Fruit fly (Drosophila melanogaster) whole organism, embryonic: ENCODE measurements around the gene kibra.

Experiments
- Atf6 ChIP-seq: fragments of 200-800 bp; sonication (Bioruptor generic); IDR thresholded peaks from 2 replicates; pipeline ENCODE4 v1.3.6; 2022; ENCODE audit warnings: missing biosample characterization, missing genetic modification characterization
- CG10321 ChIP-seq: fragments of 200-800 bp; sonication (Bioruptor generic); IDR thresholded peaks from 2 replicates; pipeline ENCODE4 v1.3.6; 2022; ENCODE audit warnings: missing biosample characterization, missing genetic modification characterization
- CG10462 ChIP-seq: fragments of 200-800 bp; sonication (Bioruptor generic); optimal IDR thresholded peaks from 2 replicates; lab custom pipeline; 2016; ENCODE audit warnings: missing biosample characterization, missing genetic modification characterization
- CG12769 ChIP-seq: fragments of 200-800 bp; sonication (Bioruptor generic); optimal IDR thresholded peaks from 2 replicates; lab custom pipeline; 2019; ENCODE audit warnings: missing biosample characterization, mild to moderate bottlenecking, missing genetic modification characterization, moderate library complexity
- CG1603 ChIP-seq: fragments of 200-800 bp; sonication (Bioruptor generic); optimal IDR thresholded peaks from 2 replicates; lab custom pipeline; 2019; ENCODE audit warnings: missing biosample characterization, mild to moderate bottlenecking, missing genetic modification characterization, moderate library complexity
- CG17912 ChIP-seq: fragments of 200-800 bp; sonication (Bioruptor generic); optimal IDR thresholded peaks from 2 replicates; lab custom pipeline; 2018; ENCODE audit warnings: missing biosample characterization, mild to moderate bottlenecking, missing genetic modification characterization
- CG18599 ChIP-seq: fragments of 200-800 bp; sonication (Bioruptor generic); optimal IDR thresholded peaks from 3 replicates; lab custom pipeline; 2017; ENCODE audit warnings: missing biosample characterization, missing genetic modification characterization, mild to moderate bottlenecking, moderate library complexity, missing genetic modification reagents
- CG3847 ChIP-seq: fragments of 200-800 bp; sonication (Bioruptor generic); IDR thresholded peaks from 2 replicates; pipeline ENCODE4 v1.3.6; 2022; ENCODE audit warnings: missing biosample characterization, missing genetic modification characterization
- CG3995 ChIP-seq: fragments of 200-800 bp; sonication (Bioruptor generic); optimal IDR thresholded peaks from 3 replicates; lab custom pipeline; 2016; ENCODE audit warnings: missing biosample characterization, missing genetic modification characterization
- CG4820 ChIP-seq: fragments of 200-800 bp; sonication (Bioruptor generic); optimal IDR thresholded peaks from 3 replicates; lab custom pipeline; 2016; ENCODE audit warnings: missing biosample characterization, missing genetic modification characterization
- CG6254 ChIP-seq: fragments of 200-800 bp; sonication (Bioruptor generic); optimal IDR thresholded peaks from 3 replicates; lab custom pipeline; 2017; ENCODE audit warnings: mild to moderate bottlenecking, missing biosample characterization, missing genetic modification reagents, missing genetic modification characterization
- CG6689 ChIP-seq: fragments of 200-800 bp; sonication (Bioruptor generic); IDR thresholded peaks from 2 replicates; pipeline ENCODE4 v1.3.6; 2022; ENCODE audit warnings: missing biosample characterization, missing genetic modification characterization
- CG6791 ChIP-seq: fragments of 200-800 bp; sonication (Bioruptor generic); IDR thresholded peaks from 3 replicates; pipeline ENCODE4 v1.3.6; 2022; ENCODE audit warnings: missing biosample characterization, missing genetic modification characterization; ENCODE audit not compliant: partially characterized antibody
- CG7745 ChIP-seq: fragments of 200-800 bp; sonication (Bioruptor generic); optimal IDR thresholded peaks from 2 replicates; lab custom pipeline; 2018; ENCODE audit warnings: missing biosample characterization, mild to moderate bottlenecking, missing genetic modification characterization, moderate library complexity
- CG8089 ChIP-seq: fragments of 200-800 bp; sonication (Bioruptor generic); optimal IDR thresholded peaks from 3 replicates; lab custom pipeline; 2016; ENCODE audit warnings: missing biosample characterization, missing genetic modification characterization
- CG9437 ChIP-seq: fragments of 200-800 bp; sonication (Bioruptor generic); optimal IDR thresholded peaks from 2 replicates; lab custom pipeline; 2018; ENCODE audit warnings: missing biosample characterization, mild to moderate bottlenecking, missing genetic modification characterization
- CG9727 ChIP-seq: fragments of 200-800 bp; sonication (Bioruptor generic); optimal IDR thresholded peaks from 3 replicates; lab custom pipeline; 2017; ENCODE audit warnings: missing biosample characterization, mild to moderate bottlenecking, missing genetic modification characterization
- CG9797 ChIP-seq: fragments of 200-800 bp; sonication (Bioruptor generic); optimal IDR thresholded peaks from 3 replicates; lab custom pipeline; 2018; ENCODE audit warnings: missing biosample characterization, mild to moderate bottlenecking, missing genetic modification characterization
- CoRest ChIP-seq: fragments of 200-800 bp; sonication (Bioruptor generic); optimal IDR thresholded peaks from 3 replicates; lab custom pipeline; 2018; ENCODE audit warnings: missing biosample characterization, mild to moderate bottlenecking, missing genetic modification characterization, moderate library complexity
- Dll ChIP-seq: fragments of 200-800 bp; sonication (Bioruptor generic); IDR thresholded peaks from 4 replicates; pipeline ENCODE4 v1.3.6; 2022; ENCODE audit warnings: missing biosample characterization, missing genetic modification characterization; ENCODE audit not compliant: partially characterized antibody
- Ets97D ChIP-seq: fragments of 200-800 bp; sonication (Bioruptor generic); optimal IDR thresholded peaks from 3 replicates; lab custom pipeline; 2016; ENCODE audit warnings: missing biosample characterization, missing genetic modification characterization
- Gsc ChIP-seq: fragments of 200-800 bp; sonication (Bioruptor generic); IDR thresholded peaks from 2 replicates; pipeline ENCODE4 v1.3.6; 2022; ENCODE audit warnings: missing biosample characterization, missing genetic modification characterization
- HmgD ChIP-seq: fragments of 200-800 bp; sonication (Bioruptor generic); optimal IDR thresholded peaks from 3 replicates; lab custom pipeline; 2016; ENCODE audit warnings: missing biosample characterization, missing genetic modification characterization
- Lhr ChIP-seq: fragments of 200-800 bp; sonication (Bioruptor generic); optimal IDR thresholded peaks from 3 replicates; lab custom pipeline; 2017; ENCODE audit warnings: mild to moderate bottlenecking, missing biosample characterization, missing genetic modification reagents, missing genetic modification characterization
- NK7.1 ChIP-seq: fragments of 200-800 bp; sonication (Bioruptor generic); optimal IDR thresholded peaks from 3 replicates; lab custom pipeline; 2016; ENCODE audit warnings: missing biosample characterization, missing genetic modification characterization
- Neu2 ChIP-seq: fragments of 200-800 bp; sonication (Bioruptor generic); optimal IDR thresholded peaks from 3 replicates; lab custom pipeline; 2016; ENCODE audit warnings: missing biosample characterization, missing genetic modification characterization, borderline replicate concordance
- Nf-YB ChIP-seq: fragments of 200-800 bp; sonication (Bioruptor generic); optimal IDR thresholded peaks from 3 replicates; lab custom pipeline; 2019; ENCODE audit warnings: missing biosample characterization, mild to moderate bottlenecking, missing genetic modification characterization, moderate library complexity
- Oaz ChIP-seq: fragments of 200-800 bp; sonication (Bioruptor generic); IDR thresholded peaks from 2 replicates; pipeline ENCODE4 v1.3.6; 2022; ENCODE audit warnings: missing biosample characterization, missing genetic modification characterization
- Optix ChIP-seq: fragments of 200-800 bp; sonication (Bioruptor generic); IDR thresholded peaks from 3 replicates; pipeline ENCODE4 v1.3.6; 2022; ENCODE audit warnings: missing biosample characterization, missing genetic modification characterization
- Ravus ChIP-seq: fragments of 200-800 bp; sonication (Bioruptor generic); IDR thresholded peaks from 2 replicates; pipeline ENCODE4 v1.3.6; 2022; ENCODE audit warnings: missing biosample characterization, missing genetic modification characterization
- Rfx ChIP-seq: fragments of 200-800 bp; sonication (Bioruptor generic); IDR thresholded peaks from 2 replicates; pipeline ENCODE4 v1.3.6; 2022; ENCODE audit warnings: missing biosample characterization, missing genetic modification characterization
- Rx ChIP-seq: fragments of 200-800 bp; sonication (Bioruptor generic); IDR thresholded peaks from 2 replicates; pipeline ENCODE4 v1.3.6; 2022; ENCODE audit warnings: missing biosample characterization, missing genetic modification characterization
- Sox100B ChIP-seq: fragments of 200-800 bp; sonication (Bioruptor generic); optimal IDR thresholded peaks from 3 replicates; lab custom pipeline; 2018; ENCODE audit warnings: missing biosample characterization, mild to moderate bottlenecking, missing genetic modification characterization
- al ChIP-seq: fragments of 200-800 bp; sonication (Bioruptor generic); IDR thresholded peaks from 2 replicates; pipeline ENCODE4 v1.3.6; 2022; ENCODE audit warnings: missing biosample characterization, missing genetic modification characterization
- ap ChIP-seq: fragments of 200-800 bp; sonication (Bioruptor generic); IDR thresholded peaks from 2 replicates; pipeline ENCODE4 v1.3.6; 2022; ENCODE audit warnings: missing biosample characterization, missing genetic modification characterization
- cad ChIP-seq: fragments of >200 bp; optimal IDR thresholded peaks from 2 replicates; lab custom pipeline; 2017; ENCODE audit warnings: missing biosample characterization, missing genetic modification characterization
- cg ChIP-seq: fragments of 200-800 bp; sonication (Bioruptor generic); optimal IDR thresholded peaks from 3 replicates; lab custom pipeline; 2019; ENCODE audit warnings: missing biosample characterization, mild to moderate bottlenecking, missing genetic modification characterization, moderate library complexity
- crc ChIP-seq: fragments of 200-800 bp; sonication (Bioruptor generic); optimal IDR thresholded peaks from 2 replicates; lab custom pipeline; 2016; ENCODE audit warnings: missing biosample characterization, missing genetic modification characterization
- exex ChIP-seq: fragments of 200-800 bp; sonication (Bioruptor generic); optimal IDR thresholded peaks from 4 replicates; lab custom pipeline; 2018; ENCODE audit warnings: missing biosample characterization, mild to moderate bottlenecking, missing genetic modification characterization, moderate library complexity
- gcm2 ChIP-seq: fragments of 200-800 bp; sonication (Bioruptor generic); optimal IDR thresholded peaks from 2 replicates; lab custom pipeline; 2016; ENCODE audit warnings: missing biosample characterization, missing genetic modification characterization
- gfzf ChIP-seq: fragments of 200-800 bp; sonication (Bioruptor generic); optimal IDR thresholded peaks from 2 replicates; lab custom pipeline; 2016; ENCODE audit warnings: missing biosample characterization, mild to moderate bottlenecking, missing genetic modification characterization, moderate library complexity
- jumu ChIP-seq: fragments of 200-800 bp; sonication (Bioruptor generic); optimal IDR thresholded peaks from 3 replicates; lab custom pipeline; 2016; ENCODE audit warnings: missing biosample characterization, missing genetic modification characterization
- ken ChIP-seq: fragments of 200-800 bp; sonication (Bioruptor generic); IDR thresholded peaks from 3 replicates; pipeline ENCODE4 v1.3.6; 2022; ENCODE audit warnings: missing biosample characterization, missing genetic modification characterization
- lilli ChIP-seq: fragments of 200-800 bp; sonication (Bioruptor generic); optimal IDR thresholded peaks from 3 replicates; lab custom pipeline; 2016; ENCODE audit warnings: missing biosample characterization, missing genetic modification characterization
- mld ChIP-seq: fragments of 200-800 bp; sonication (Bioruptor generic); IDR thresholded peaks from 3 replicates; pipeline ENCODE4 v1.3.6; 2022; ENCODE audit warnings: missing biosample characterization, missing genetic modification characterization; ENCODE audit not compliant: partially characterized antibody
- nerfin-1 ChIP-seq: fragments of 200-800 bp; sonication (Bioruptor generic); optimal IDR thresholded peaks from 3 replicates; lab custom pipeline; 2019; ENCODE audit warnings: missing biosample characterization, mild to moderate bottlenecking, missing genetic modification characterization, moderate library complexity
- pita ChIP-seq: fragments of 200-800 bp; sonication (Bioruptor generic); optimal IDR thresholded peaks from 2 replicates; lab custom pipeline; 2017; ENCODE audit warnings: missing biosample characterization, mild to moderate bottlenecking, missing genetic modification characterization
- sd ChIP-seq: fragments of 200-800 bp; sonication (Bioruptor generic); optimal IDR thresholded peaks from 3 replicates; lab custom pipeline; 2018; ENCODE audit warnings: missing biosample characterization, mild to moderate bottlenecking, missing genetic modification characterization, moderate library complexity
- slou ChIP-seq: fragments of 200-800 bp; sonication (Bioruptor generic); optimal IDR thresholded peaks from 3 replicates; lab custom pipeline; 2016; ENCODE audit warnings: missing biosample characterization, missing genetic modification characterization
- so ChIP-seq: fragments of 200-800 bp; sonication (Bioruptor generic); IDR thresholded peaks from 3 replicates; pipeline ENCODE4 v1.3.6; 2022; ENCODE audit warnings: missing biosample characterization, missing genetic modification characterization
- stc ChIP-seq: fragments of 200-800 bp; sonication (Bioruptor generic); IDR thresholded peaks from 2 replicates; pipeline ENCODE4 v1.3.6; 2022; ENCODE audit warnings: missing biosample characterization, missing genetic modification characterization
- tio ChIP-seq: fragments of 200-800 bp; sonication (Bioruptor generic); optimal IDR thresholded peaks from 2 replicates; lab custom pipeline; 2017; ENCODE audit warnings: missing biosample characterization, missing genetic modification characterization, inconsistent platforms

Gene kibra

DNA sequence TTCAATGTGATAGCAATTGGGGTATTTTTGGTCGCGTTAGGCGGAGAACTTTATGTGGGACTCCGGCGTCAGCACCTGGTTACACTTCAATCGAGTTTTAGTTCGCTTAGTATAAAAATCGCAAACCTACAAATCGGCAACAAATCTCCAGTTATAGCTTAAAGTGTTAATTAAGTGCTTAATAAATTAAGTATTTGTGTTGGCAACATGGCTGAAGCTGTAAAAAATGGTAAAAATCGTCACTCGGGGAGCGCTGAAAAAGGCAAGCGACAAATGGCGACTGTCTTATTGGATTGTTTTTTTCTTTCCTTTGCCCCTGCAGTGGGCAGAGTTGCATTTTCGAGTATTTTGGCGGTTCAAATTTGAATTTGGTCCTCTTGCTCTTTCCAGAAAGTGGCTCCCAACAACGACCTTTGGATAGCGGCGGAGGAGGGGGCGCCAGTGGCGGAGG, 64.7 kb downstream of the kibra start, which contains the start of gene Hexim (continued):
- TF ChIP-seq Rx (GFP tag; lab: Robert Waterston, UW) (no peak), mld (no peak), Neu2 (no peak), CG12769 (tag; lab: Kevin White, UChicago) (no peak), cad (GFP tag; lab: Kevin White, UChicago) (no peak), CG6689 (no peak), Optix (GFP tag; lab: Robert Waterston, UW) (no peak), stc (GFP tag; lab: Robert Waterston, UW) (no peak), Gsc (GFP tag; lab: Robert Waterston, UW) (no peak), CG10462 (GFP tag; lab: Kevin White, UChicago) (no peak), Ravus (no peak), Oaz (GFP tag; lab: Robert Waterston, UW) (no peak), Ets97D (GFP tag; lab: Kevin White, UChicago) (peak; percentile 83), ap (GFP tag; lab: Robert Waterston, UW) (no peak), CG10321 (GFP tag; lab: Robert Waterston, UW) (no peak), CG3995 (GFP tag; lab: Kevin White, UChicago) (no peak), sd (tag; lab: Kevin White, UChicago) (no peak), ken (GFP tag; lab: Robert Waterston, UW) (no peak), Nf-YB (GFP tag; lab: Kevin White, UChicago) (peak; percentile 32), crc (GFP tag; lab: Kevin White, UChicago) (no peak), CG17912 (no peak), lilli (GFP tag; lab: Kevin White, UChicago) (no peak), so (no peak), CG9437 (GFP tag; lab: Kevin White, UChicago) (no peak), NK7.1 (GFP tag; lab: Kevin White, UChicago) (no peak), Atf6 (no peak), exex (tag; lab: Kevin White, UChicago) (no peak), CoRest (tag; lab: Kevin White, UChicago) (no peak), CG4820 (no peak), pita (GFP tag; lab: Kevin White, UChicago) (no peak), CG7745 (tag; lab: Kevin White, UChicago) (no peak), gfzf (GFP tag; lab: Kevin White, UChicago) (peak; percentile 96), HmgD (GFP tag; lab: Kevin White, UChicago) (no peak), al (GFP tag; lab: Robert Waterston, UW) (no peak), Sox100B (GFP tag; lab: Kevin White, UChicago) (no peak), CG1603 (tag; lab: Kevin White, UChicago) (peak; percentile 55), gcm2 (GFP tag; lab: Kevin White, UChicago) (no peak), Lhr (GFP tag; lab: Kevin White, UChicago) (peak; percentile 16), CG6791 (GFP tag; lab: Robert Waterston, UW) (no peak), tio (GFP tag; lab: Kevin White, UChicago) (no peak), CG6254 (GFP tag; lab: Kevin White, UChicago) (no peak), CG9797 (peak; percentile 84), nerfin-1 (tag; lab: Kevin White, UChicago) (peak; percentile 27), jumu (GFP tag; lab: Kevin White, UChicago) (no peak), CG8089 (GFP tag; lab: Kevin White, UChicago) (no peak), cg (GFP tag; lab: Kevin White, UChicago) (no peak), CG3847 (GFP tag; lab: Robert Waterston, UW) (peak; percentile 44), CG9727 (GFP tag; lab: Kevin White, UChicago) (no peak), slou (GFP tag; lab: Kevin White, UChicago) (no peak), CG18599 (GFP tag; lab: Kevin White, UChicago) (no peak), Dll (no peak), Rfx (GFP tag; lab: Robert Waterston, UW) (no peak)
